Fruit fly (Drosophila melanogaster): ENCODE data around the gene Scsalpha1.

dm6 chr3L:3855194-3855980 lies 41.4 kb downstream of the Scsalpha1 start:
- no peak for TF ChIP-seq psq (optimal IDR thresholded peaks at IDR 0.05)
- TF ChIP-seq usp (GFP tag; optimal IDR thresholded peaks at IDR 0.05), result no peak
- TF ChIP-seq CG8478 (optimal IDR thresholded peaks at IDR 0.05), result no peak
- TF ChIP-seq EcR (GFP tag; optimal IDR thresholded peaks at IDR 0.05), result no peak

All from whole organism.